Fruit fly (Drosophila melanogaster): ENCODE results near the gene Nmdmc.

Gene Nmdmc

DNA sequence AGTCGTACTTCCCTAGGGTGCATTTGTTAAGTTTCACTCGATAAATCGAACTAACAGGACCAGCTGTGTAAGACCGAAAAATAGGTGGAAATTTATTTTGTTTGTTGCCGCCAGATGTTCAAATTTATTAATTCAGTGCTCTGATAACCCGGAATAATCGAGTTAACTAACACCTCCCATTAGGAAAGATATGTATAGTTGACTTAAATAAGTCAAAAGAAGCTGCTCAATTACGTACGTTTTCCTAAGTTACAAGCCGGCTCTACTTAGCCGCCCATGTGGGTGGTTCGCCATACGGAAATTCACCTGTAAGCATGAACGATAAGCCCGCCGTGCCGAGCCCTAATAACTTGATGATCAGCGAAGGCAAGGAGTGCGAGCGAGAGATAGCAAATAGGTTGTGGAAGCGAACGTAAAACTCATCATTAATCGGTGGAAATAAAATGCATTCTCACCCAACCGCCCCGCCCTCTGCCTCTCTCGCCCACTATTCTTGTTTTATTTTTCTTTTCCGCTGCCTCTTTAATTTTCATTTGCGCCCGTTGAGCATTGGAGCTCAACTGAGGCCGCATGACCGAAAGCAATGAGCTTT lies 3.6 kb upstream of the Nmdmc start (continued):
- TF ChIP-seq CG15269 (tag; optimal IDR thresholded peaks at IDR 0.05) = peak; percentile 41
- no peak for TF ChIP-seq crc (GFP tag; optimal IDR thresholded peaks at IDR 0.05)
- TF ChIP-seq sens (GFP tag) = peak; percentile 45
- peak; percentile 1 for TF ChIP-seq CG1792 (GFP tag; optimal IDR thresholded peaks at IDR 0.05)
- peak; percentile 13 for TF ChIP-seq zen (tag; optimal IDR thresholded peaks at IDR 0.05)
- 0 out of 3 replicates have a peak, but pooled peaks have one; percentile 21 for TF ChIP-seq CG7357 (GFP tag; IDR thresholded peaks at IDR 0.05)
- TF ChIP-seq Hsf (GFP tag; optimal IDR thresholded peaks at IDR 0.05) = peak; percentile 1
- TF ChIP-seq B-H2 (GFP tag; optimal IDR thresholded peaks at IDR 0.05) = no peak
- peak; percentile 48 for TF ChIP-seq org-1 (GFP tag; optimal IDR thresholded peaks at IDR 0.05)
- peak; percentile 8 for TF ChIP-seq CG3995 (GFP tag; optimal IDR thresholded peaks at IDR 0.05)
- TF ChIP-seq Mad (GFP tag; optimal IDR thresholded peaks at IDR 0.05) = no peak
- TF ChIP-seq zfh2 (GFP tag; optimal IDR thresholded peaks at IDR 0.05) = peak; percentile 57
- TF ChIP-seq sd (tag; optimal IDR thresholded peaks at IDR 0.05) = no peak
- TF ChIP-seq CG14667 (GFP tag; IDR thresholded peaks at IDR 0.05) = no peak
- no peak for TF ChIP-seq ato (GFP tag; IDR thresholded peaks at IDR 0.05; ENCODE audit: partially characterized antibody)
- TF ChIP-seq CG10209 (GFP tag; optimal IDR thresholded peaks at IDR 0.05) = peak; percentile 52
- no peak; the same call in 2 of the 3 replicates for TF ChIP-seq CG11093 (GFP tag; IDR thresholded peaks at IDR 0.05)
- peak; percentile 35 for TF ChIP-seq lilli (GFP tag; optimal IDR thresholded peaks at IDR 0.05)
- TF ChIP-seq pum (GFP tag; optimal IDR thresholded peaks at IDR 0.05) = no peak
- peak; percentile 96 for TF ChIP-seq grau (tag; optimal IDR thresholded peaks at IDR 0.05)
- peak; percentile 53 for TF ChIP-seq CG7786 (GFP tag; optimal IDR thresholded peaks at IDR 0.05)
- TF ChIP-seq Eip74EF (GFP tag; optimal IDR thresholded peaks at IDR 0.05) = peak in 1 of 2 experiments; percentile 7
- peak; percentile 28 for TF ChIP-seq CG10979 (tag; optimal IDR thresholded peaks at IDR 0.05)
- peak; percentile 28 for TF ChIP-seq Xbp1 (GFP tag; optimal IDR thresholded peaks at IDR 0.05)
- no peak for TF ChIP-seq tgo (GFP tag; IDR thresholded peaks at IDR 0.05)
- TF ChIP-seq lola (GFP tag; optimal IDR thresholded peaks at IDR 0.05) = peak in 1 of 3 experiments; percentile 26
- TF ChIP-seq CG12391 (tag; optimal IDR thresholded peaks at IDR 0.05) = peak; percentile 31
- TF ChIP-seq Myb (GFP tag; optimal IDR thresholded peaks at IDR 0.05) = peak; percentile 57
- peak; percentile 8 for TF ChIP-seq jumu (GFP tag; optimal IDR thresholded peaks at IDR 0.05)
- TF ChIP-seq sima (GFP tag; optimal IDR thresholded peaks at IDR 0.05) = no peak
- TF ChIP-seq CG7839 (tag; optimal IDR thresholded peaks at IDR 0.05) = peak; percentile 71
- peak; percentile 96 for TF ChIP-seq Ets65A (GFP tag)
- TF ChIP-seq CG9817 (tag; optimal IDR thresholded peaks at IDR 0.05) = peak; percentile 38
- TF ChIP-seq CG12155 (GFP tag; optimal IDR thresholded peaks at IDR 0.05) = peak; percentile 18
- peak; percentile 70 for TF ChIP-seq CG13424 (tag; optimal IDR thresholded peaks at IDR 0.05)
- TF ChIP-seq CG18764 (GFP tag; optimal IDR thresholded peaks at IDR 0.05) = peak; percentile 3
- TF ChIP-seq CG2120 (GFP tag; optimal IDR thresholded peaks at IDR 0.05) = peak; percentile 68
- peak; percentile 45 for TF ChIP-seq CG6765 (GFP tag; optimal IDR thresholded peaks at IDR 0.05)
- TF ChIP-seq wdn (GFP tag; IDR thresholded peaks at IDR 0.05) = no peak
- TF ChIP-seq Antp (GFP tag; optimal IDR thresholded peaks at IDR 0.05) = peak; percentile 46
- TF ChIP-seq Sox102F (GFP tag; optimal IDR thresholded peaks at IDR 0.05) = peak; percentile 55
- TF ChIP-seq CG7556 (GFP tag; optimal IDR thresholded peaks at IDR 0.05) = peak; percentile 48
- TF ChIP-seq phol (tag; optimal IDR thresholded peaks at IDR 0.05) = peak; percentile 61
- TF ChIP-seq gsb (GFP tag; IDR thresholded peaks at IDR 0.05) = no peak
- peak; percentile 47 for TF ChIP-seq mam (GFP tag; optimal IDR thresholded peaks at IDR 0.05)
- TF ChIP-seq CG17359 (tag; optimal IDR thresholded peaks at IDR 0.05) = peak; percentile 28
- peak; percentile 11 for TF ChIP-seq twi (tag; optimal IDR thresholded peaks at IDR 0.05)
- peak; percentile 59; the same call in 3 of the 4 replicates for TF ChIP-seq Gug (GFP tag; IDR thresholded peaks at IDR 0.05)
- peak; percentile 1 for TF ChIP-seq pnt (GFP tag; optimal IDR thresholded peaks at IDR 0.05)
- TF ChIP-seq CG1602 (GFP tag; optimal IDR thresholded peaks at IDR 0.05) = peak; percentile 32

Data from whole organism, embryonic.